Worm (Caenorhabditis elegans): ENCODE data around the gene parn-1.

parn-1 gene

DNA sequence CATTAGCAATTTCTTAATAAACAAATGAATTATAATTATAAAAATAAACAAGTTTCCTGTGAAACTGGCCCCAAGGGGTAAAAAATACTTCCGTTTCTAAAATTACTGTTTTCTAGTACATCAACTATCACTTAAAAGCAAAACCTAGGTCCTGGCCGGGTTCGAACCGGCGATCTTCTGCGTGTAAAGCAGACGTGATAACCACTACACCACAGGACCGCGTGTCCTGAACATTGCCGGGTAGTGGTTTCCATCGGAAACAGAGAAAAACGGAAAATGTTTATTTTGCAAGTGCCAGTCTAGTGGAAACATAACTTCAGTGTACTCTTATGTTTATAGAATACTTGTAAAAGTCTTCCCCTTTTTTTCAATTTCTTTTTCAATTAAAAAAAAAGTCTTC is 11.8 kb downstream of the parn-1 start:
- TF ChIP-seq pha-4 (tag; optimal IDR thresholded peaks at IDR 0.05) (no peak), nhr-28 (tag; optimal IDR thresholded peaks at IDR 0.05) (no peak), nhr-11 (tag; optimal IDR thresholded peaks at IDR 0.05) (no peak), ceh-28 (tag; optimal IDR thresholded peaks at IDR 0.05) (no peak), elt-2 (tag; optimal IDR thresholded peaks at IDR 0.05) (no peak), sea-2 (GFP tag; optimal IDR thresholded peaks at IDR 0.05) (no peak), unc-39 (tag; optimal IDR thresholded peaks at IDR 0.05) (no peak), elt-1 (tag; optimal IDR thresholded peaks at IDR 0.05) (no peak), eor-1 (tag; optimal IDR thresholded peaks at IDR 0.05) (no peak)

DNA sequence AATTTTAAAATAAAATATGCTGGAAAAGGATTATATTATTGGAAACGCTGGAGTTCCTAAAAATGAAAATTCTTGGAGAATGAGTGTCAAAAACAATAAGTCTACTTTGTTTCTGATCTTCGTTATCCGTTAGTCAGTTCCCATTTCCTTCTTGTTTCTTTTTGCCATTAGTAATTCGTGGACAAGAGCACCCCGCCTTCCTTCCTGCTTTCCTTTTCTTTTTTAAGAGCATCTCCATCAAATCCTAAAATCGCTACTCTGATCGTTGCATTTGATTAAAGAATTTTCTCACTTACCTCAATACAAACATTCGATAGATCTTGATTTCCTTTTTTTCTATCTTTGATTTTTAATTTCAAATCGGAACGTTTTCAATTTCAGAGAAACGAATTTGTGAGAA is 15.2 kb downstream of the parn-1 start, which contains the start of gene frpr-15:
Gene frpr-15, plus strand, starts transcription at position 301 of the 400 bp plus-strand sequence.
- TF ChIP-seq nhr-11 (tag; optimal IDR thresholded peaks at IDR 0.05), result no peak
- TF ChIP-seq eor-1 (tag; optimal IDR thresholded peaks at IDR 0.05), result no peak
- TF ChIP-seq ceh-16 (tag; optimal IDR thresholded peaks at IDR 0.05), result no peak
- TF ChIP-seq fkh-10 (GFP tag; optimal IDR thresholded peaks at IDR 0.05), result no peak
- TF ChIP-seq tbx-2 (tag; optimal IDR thresholded peaks at IDR 0.05), result no peak
- no peak for TF ChIP-seq elt-3 (tag; optimal IDR thresholded peaks at IDR 0.05)
- TF ChIP-seq ceh-82 (tag; optimal IDR thresholded peaks at IDR 0.05), result no peak
- TF ChIP-seq mml-1 (tag; optimal IDR thresholded peaks at IDR 0.05), result no peak
- no peak for TF ChIP-seq ztf-4 (tag; optimal IDR thresholded peaks at IDR 0.05)
- no peak for TF ChIP-seq unc-62 (GFP tag; optimal IDR thresholded peaks at IDR 0.05)
- no peak for TF ChIP-seq ZK546.5 (tag; optimal IDR thresholded peaks at IDR 0.05)
- no peak for TF ChIP-seq egl-27 (tag; optimal IDR thresholded peaks at IDR 0.05)
- no peak for TF ChIP-seq pqm-1 (tag; optimal IDR thresholded peaks at IDR 0.05)
- no peak for TF ChIP-seq nhr-237 (tag; optimal IDR thresholded peaks at IDR 0.05)
- TF ChIP-seq lin-15B (tag; optimal IDR thresholded peaks at IDR 0.05), result no peak
- no peak for TF ChIP-seq skn-1 (tag; optimal IDR thresholded peaks at IDR 0.05)

- TF ChIP-seq unc-62 (GFP tag; optimal IDR thresholded peaks at IDR 0.05) (no peak), eor-1 (tag; optimal IDR thresholded peaks at IDR 0.05) (no peak), R02D3.7 (tag; optimal IDR thresholded peaks at IDR 0.05) (no peak), jun-1 (tag; optimal IDR thresholded peaks at IDR 0.05) (no peak), tbx-2 (tag; optimal IDR thresholded peaks at IDR 0.05) (no peak)
Measured at ce11 chrV:12679292-12679691, 15.8 kb downstream of the parn-1 start.

DNA sequence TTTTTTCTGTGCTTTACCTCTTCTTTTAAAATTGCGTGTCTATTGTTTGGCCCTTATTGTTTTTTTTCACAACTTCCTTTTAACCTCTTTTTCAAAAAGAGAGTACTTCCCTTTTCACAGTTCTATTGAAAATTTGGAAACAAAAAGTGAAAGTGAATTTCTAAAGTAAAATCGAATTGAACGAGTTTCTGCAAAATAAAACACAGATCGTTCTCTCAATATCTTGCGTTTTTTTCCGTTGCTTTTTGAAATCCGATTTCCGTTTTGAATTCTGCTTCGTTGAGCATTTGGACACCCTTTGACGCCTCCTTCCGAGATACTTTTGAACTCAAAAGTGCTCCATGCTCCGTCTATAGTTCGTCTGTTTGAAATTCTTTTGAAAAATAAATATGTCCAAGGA is 18.8 kb downstream of the parn-1 start:
- TF ChIP-seq unc-39 (tag; optimal IDR thresholded peaks at IDR 0.05), result no peak
- TF ChIP-seq lin-15B (tag; optimal IDR thresholded peaks at IDR 0.05), result no peak
- no peak for TF ChIP-seq unc-62 (GFP tag; optimal IDR thresholded peaks at IDR 0.05)
- no peak for TF ChIP-seq lsy-12 (tag; optimal IDR thresholded peaks at IDR 0.05)
- TF ChIP-seq ceh-9 (tag; optimal IDR thresholded peaks at IDR 0.05), result no peak
- TF ChIP-seq fos-1 (tag; optimal IDR thresholded peaks at IDR 0.05), result no peak
- TF ChIP-seq nhr-28 (tag; optimal IDR thresholded peaks at IDR 0.05), result no peak
- TF ChIP-seq fkh-10 (GFP tag; optimal IDR thresholded peaks at IDR 0.05), result peak; percentile 57

ce11 chrV:12673745-12674144 is 21.3 kb downstream of the parn-1 start:
- TF ChIP-seq fkh-10 (GFP tag; optimal IDR thresholded peaks at IDR 0.05), result peak; percentile 81
- TF ChIP-seq ztf-11 (tag; optimal IDR thresholded peaks at IDR 0.05), result no peak
- no peak for TF ChIP-seq skn-1 (tag; optimal IDR thresholded peaks at IDR 0.05)
- no peak for TF ChIP-seq nhr-25 (tag; optimal IDR thresholded peaks at IDR 0.05)
- TF ChIP-seq pha-4 (tag; optimal IDR thresholded peaks at IDR 0.05), result no peak

DNA sequence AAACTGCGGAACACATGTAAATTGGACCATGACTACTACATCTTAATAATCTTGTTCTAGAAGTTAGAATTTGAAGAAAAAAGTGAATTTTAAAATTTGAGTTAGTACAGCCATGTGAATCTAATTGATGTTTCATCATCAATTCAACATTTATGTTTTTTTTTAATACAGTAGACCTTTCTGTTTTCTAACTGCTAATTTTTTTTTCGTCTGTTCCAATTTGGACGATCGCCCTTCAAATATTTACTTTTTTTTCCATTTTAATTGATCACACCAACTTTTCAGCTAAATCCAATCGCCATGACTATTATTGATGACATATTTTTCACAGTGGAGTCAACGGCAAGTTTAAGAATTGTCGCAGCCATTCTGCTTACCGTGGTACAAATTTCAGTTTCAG is 24.4 kb downstream of the parn-1 start, which contains the start of gene srx-116:
Gene srx-116, plus strand, starts transcription at position 301 of the 400 bp plus-strand sequence.
- TF ChIP-seq snpc-4 (tag; optimal IDR thresholded peaks at IDR 0.05) (no peak), eor-1 (tag; optimal IDR thresholded peaks at IDR 0.05) (no peak), nhr-23 (tag; optimal IDR thresholded peaks at IDR 0.05) (no peak), nfya-1 (tag; optimal IDR thresholded peaks at IDR 0.05; ENCODE audit: insufficient read depth) (no peak), elt-1 (tag; optimal IDR thresholded peaks at IDR 0.05) (no peak), egl-27 (tag; optimal IDR thresholded peaks at IDR 0.05) (no peak), skn-1 (tag; optimal IDR thresholded peaks at IDR 0.05) (no peak), ztf-11 (tag; optimal IDR thresholded peaks at IDR 0.05) (no peak), nhr-67 (tag; optimal IDR thresholded peaks at IDR 0.05) (no peak), nhr-77 (tag; optimal IDR thresholded peaks at IDR 0.05) (no peak), sea-2 (GFP tag; optimal IDR thresholded peaks at IDR 0.05) (no peak), elt-3 (tag; optimal IDR thresholded peaks at IDR 0.05) (no peak), ceh-16 (tag; optimal IDR thresholded peaks at IDR 0.05) (no peak), nhr-76 (tag; optimal IDR thresholded peaks at IDR 0.05) (no peak), R02D3.7 (tag; optimal IDR thresholded peaks at IDR 0.05) (no peak)
